Worm (Caenorhabditis elegans) whole organism, L4 larva: ENCODE data around the gene B0546.3.

Experiments used
- F10B5.3 ChIP-seq: sonication (generic microtip); optimal IDR thresholded peaks from 2 replicates; lab custom pipeline; 2016; ENCODE audit warnings: mild to moderate bottlenecking, missing genetic modification characterization, missing compliant biosample characterization
- F37D6.2 ChIP-seq: sonication (generic microtip); optimal IDR thresholded peaks from 2 replicates; lab custom pipeline; 2016; ENCODE audit warnings: mild to moderate bottlenecking, missing genetic modification characterization, missing compliant biosample characterization
- R02D3.7 ChIP-seq: fragments of 150-350 bp; sonication (generic microtip); optimal IDR thresholded peaks from 3 replicates; lab custom pipeline; 2014; ENCODE audit warnings: missing biosample characterization, missing genetic modification characterization
- T20F7.1 ChIP-seq: fragments of 200-800 bp; sonication (Bioruptor generic); optimal IDR thresholded peaks from 2 replicates; lab custom pipeline; 2018; ENCODE audit warnings: mild to moderate bottlenecking, missing genetic modification characterization, missing compliant biosample characterization
- Y105C5A.15 ChIP-seq: fragments of 200-800 bp; sonication (Bioruptor generic); IDR thresholded peaks from 2 replicates; pipeline ENCODE4 v1.3.6; 2022; ENCODE audit warnings: missing genetic modification characterization, missing compliant biosample characterization
- Y5F2A.4 ChIP-seq: fragments of 200-800 bp; sonication (Bioruptor generic); optimal IDR thresholded peaks from 2 replicates; lab custom pipeline; 2018; ENCODE audit warnings: mild to moderate bottlenecking, missing genetic modification characterization, missing compliant biosample characterization
- Y75B8A.6 ChIP-seq: fragments of 200-800 bp; sonication (Bioruptor generic); IDR thresholded peaks from 2 replicates; pipeline ENCODE4 v1.3.6; 2022; ENCODE audit warnings: missing genetic modification reagents, missing genetic modification characterization, missing compliant biosample characterization
- ZK546.5 ChIP-seq, 2 experiments: sonication (generic microtip); optimal IDR thresholded peaks; 2 replicates each; lab custom pipeline; 2017; ENCODE audit warnings: missing biosample characterization in 2 of 2, missing genetic modification characterization in 2 of 2
- aha-1 ChIP-seq: fragments of 150-350 bp; peaks from one replicate; lab custom pipeline; 2014; ENCODE audit warnings: missing biosample characterization, missing genetic modification characterization
- arid-1 ChIP-seq: fragments of 200-800 bp; sonication (Bioruptor generic); conservative IDR thresholded peaks from 2 replicates; pipeline ENCODE4 v1.3.6; 2022; ENCODE audit warnings: missing genetic modification reagents, missing genetic modification characterization, missing compliant biosample characterization
- ceh-32 ChIP-seq: sonication (generic microtip); optimal IDR thresholded peaks from 2 replicates; lab custom pipeline; 2016; ENCODE audit warnings: mild to moderate bottlenecking, missing genetic modification characterization, missing compliant biosample characterization; ENCODE audit not compliant: poor library complexity
- ceh-44 ChIP-seq: fragments of 200-800 bp; sonication (Bioruptor generic); IDR thresholded peaks from 2 replicates; pipeline ENCODE4 v1.3.6; 2022; ENCODE audit warnings: missing genetic modification reagents, missing genetic modification characterization, missing compliant biosample characterization
- ceh-62 ChIP-seq: sonication (generic microtip); optimal IDR thresholded peaks from 2 replicates; lab custom pipeline; 2017; ENCODE audit warnings: missing biosample characterization, missing genetic modification characterization
- ceh-82 ChIP-seq: sonication (generic microtip); optimal IDR thresholded peaks from 2 replicates; lab custom pipeline; 2017; ENCODE audit warnings: missing biosample characterization, missing genetic modification characterization
- cey-2 ChIP-seq: sonication (generic microtip); optimal IDR thresholded peaks from 3 replicates; lab custom pipeline; 2017; ENCODE audit warnings: missing genetic modification characterization, mild to moderate bottlenecking, missing compliant biosample characterization, antibody characterized with exemption, borderline replicate concordance; ENCODE audit not compliant: insufficient read depth
- daf-19 ChIP-seq: fragments of 200-800 bp; sonication (Bioruptor generic); conservative IDR thresholded peaks from 2 replicates; pipeline ENCODE4 v1.3.6; 2022; ENCODE audit warnings: missing genetic modification characterization, missing compliant biosample characterization
- dpl-1 ChIP-seq: fragments of 150-350 bp; optimal IDR thresholded peaks from 2 replicates; lab custom pipeline; 2014; ENCODE audit warnings: missing biosample characterization, missing genetic modification reagents, missing genetic modification characterization
- duxl-1 ChIP-seq: sonication (generic microtip); optimal IDR thresholded peaks from 2 replicates; lab custom pipeline; 2016; ENCODE audit warnings: mild to moderate bottlenecking, missing genetic modification characterization, moderate library complexity, missing compliant biosample characterization; ENCODE audit not compliant: poor library complexity
- dve-1 ChIP-seq: sonication (generic microtip); optimal IDR thresholded peaks from 2 replicates; lab custom pipeline; 2017; ENCODE audit warnings: antibody characterized with exemption, mild to moderate bottlenecking, missing genetic modification characterization, missing compliant biosample characterization; ENCODE audit not compliant: insufficient read depth
- egl-43 ChIP-seq: fragments of 200-800 bp; sonication (Bioruptor generic); IDR thresholded peaks from 2 replicates; pipeline ENCODE4 v1.3.6; 2022; ENCODE audit warnings: missing genetic modification reagents, missing genetic modification characterization, missing compliant biosample characterization
- hmg-1.1 ChIP-seq: fragments of 200-800 bp; sonication (Bioruptor generic); IDR thresholded peaks from 2 replicates; pipeline ENCODE4 v1.3.6; 2022; ENCODE audit warnings: missing genetic modification reagents, missing genetic modification characterization, missing compliant biosample characterization
- lin-1 ChIP-seq: fragments of 200-800 bp; sonication (Bioruptor generic); IDR thresholded peaks from 2 replicates; pipeline ENCODE4 v1.3.6; 2022; ENCODE audit warnings: missing genetic modification reagents, missing genetic modification characterization, missing compliant biosample characterization
- lin-29 ChIP-seq: fragments of 200-800 bp; sonication (Bioruptor generic); IDR thresholded peaks from 2 replicates; pipeline ENCODE4 v1.3.6; 2022; ENCODE audit warnings: missing genetic modification reagents, missing genetic modification characterization, missing compliant biosample characterization
- mdl-1 ChIP-seq, 2 experiments: fragments of 150-350 bp in 1 of 2; sonication (generic microtip) in 1 of 2; optimal IDR thresholded peaks; 2 replicates each; lab custom pipeline; 2014 to 2017; ENCODE audit warnings: missing biosample characterization in 2 of 2, missing genetic modification characterization in 2 of 2
- mdt-29 ChIP-seq: fragments of 200-800 bp; sonication (Bioruptor generic); IDR thresholded peaks from 2 replicates; pipeline ENCODE4 v1.3.6; 2022; ENCODE audit warnings: missing genetic modification reagents, missing genetic modification characterization, missing compliant biosample characterization
- mep-1 ChIP-seq: fragments of 150-350 bp; sonication (generic microtip); optimal IDR thresholded peaks from 3 replicates; lab custom pipeline; 2014; ENCODE audit warnings: missing biosample characterization, missing genetic modification characterization
- mes-2 ChIP-seq: sonication (generic microtip); optimal IDR thresholded peaks from 2 replicates; lab custom pipeline; 2016; ENCODE audit warnings: missing genotype, mild to moderate bottlenecking, missing genetic modification characterization, missing compliant biosample characterization; ENCODE audit not compliant: poor library complexity, severe bottlenecking
- mxl-3 ChIP-seq: fragments of 200-800 bp; sonication (Bioruptor generic); optimal IDR thresholded peaks from 2 replicates; lab custom pipeline; 2018; ENCODE audit warnings: mild to moderate bottlenecking, missing genetic modification characterization, missing compliant biosample characterization
- nhr-10 ChIP-seq: fragments of 150-350 bp; optimal IDR thresholded peaks from 2 replicates; lab custom pipeline; 2014; ENCODE audit warnings: missing biosample characterization, missing genetic modification characterization
- nhr-102 ChIP-seq: sonication (generic microtip); optimal IDR thresholded peaks from 2 replicates; lab custom pipeline; 2016; ENCODE audit warnings: mild to moderate bottlenecking, missing genetic modification characterization, moderate library complexity, missing compliant biosample characterization
- nhr-11 ChIP-seq: fragments of 150-350 bp; optimal IDR thresholded peaks from 2 replicates; lab custom pipeline; 2014; ENCODE audit warnings: missing biosample characterization, missing genetic modification characterization
- nhr-28 ChIP-seq: fragments of 150-350 bp; optimal IDR thresholded peaks from 2 replicates; lab custom pipeline; 2014; ENCODE audit warnings: missing biosample characterization, missing genetic modification characterization
- nhr-41 ChIP-seq: fragments of 200-800 bp; sonication (Bioruptor generic); IDR thresholded peaks from 2 replicates; pipeline ENCODE4 v1.3.6; 2022; ENCODE audit warnings: missing genetic modification reagents, missing genetic modification characterization, missing compliant biosample characterization
- nhr-76 ChIP-seq: fragments of 150-350 bp; optimal IDR thresholded peaks from 2 replicates; lab custom pipeline; 2014; ENCODE audit warnings: missing biosample characterization, missing genetic modification characterization
- pha-4 ChIP-seq, 2 experiments: fragments of 150-350 bp in 1 of 2; fragments of 200-800 bp in 1 of 2; sonication (Bioruptor generic) in 1 of 2; IDR thresholded peaks in 1 of 2; optimal IDR thresholded peaks in 1 of 2; 2 replicates each; pipeline versions ENCODE4 v1.3.6 to Lab custom; 2014 to 2022; ENCODE audit warnings: missing genetic modification characterization in 2 of 2, missing genetic modification reagents in 2 of 2, missing biosample characterization in 1 of 2, missing compliant biosample characterization in 1 of 2
- rbr-2 ChIP-seq: sonication (generic microtip); optimal IDR thresholded peaks from 2 replicates; lab custom pipeline; 2016; ENCODE audit warnings: missing genotype, missing genetic modification characterization, missing compliant biosample characterization
- saeg-2 ChIP-seq: fragments of 200-800 bp; sonication (Bioruptor generic); IDR thresholded peaks from 2 replicates; pipeline ENCODE4 v1.3.6; 2022; ENCODE audit warnings: missing genetic modification reagents, missing genetic modification characterization, missing compliant biosample characterization
- sdz-12 ChIP-seq: fragments of 200-800 bp; sonication (Bioruptor generic); optimal IDR thresholded peaks from 2 replicates; lab custom pipeline; 2018; ENCODE audit warnings: mild to moderate bottlenecking, missing genetic modification characterization, missing compliant biosample characterization
- set-16 ChIP-seq: fragments of 200-800 bp; sonication (Bioruptor generic); IDR thresholded peaks from 2 replicates; pipeline ENCODE4 v1.3.6; 2022; ENCODE audit warnings: missing genetic modification reagents, missing genetic modification characterization, missing compliant biosample characterization
- skn-1 ChIP-seq: fragments of 150-350 bp; optimal IDR thresholded peaks from 2 replicates; lab custom pipeline; 2014; ENCODE audit warnings: missing biosample characterization, missing genetic modification characterization
- spr-1 ChIP-seq: sonication (generic microtip); optimal IDR thresholded peaks from 2 replicates; lab custom pipeline; 2016; ENCODE audit warnings: mild to moderate bottlenecking, missing genetic modification characterization, missing compliant biosample characterization
- unc-39 ChIP-seq: sonication (generic microtip); optimal IDR thresholded peaks from 2 replicates; lab custom pipeline; 2017; ENCODE audit warnings: missing biosample characterization, missing genetic modification characterization
- unc-62 ChIP-seq, 3 experiments: fragments of 150-350 bp in 1 of 3; sonication (generic microtip); optimal IDR thresholded peaks in 2 of 3; peaks in 1 of 3; 1 replicate in 1 of 3; 2 replicates in 2 of 3; lab custom pipeline; 2014 to 2017; ENCODE audit warnings: missing biosample characterization in 3 of 3, missing genetic modification characterization in 3 of 3, missing genetic modification reagents in 3 of 3, missing genotype in 1 of 3
- vab-7 ChIP-seq: fragments of 200-800 bp; sonication (Bioruptor generic); IDR thresholded peaks from 2 replicates; pipeline ENCODE4 v1.3.6; 2022; ENCODE audit warnings: missing genetic modification reagents, missing genetic modification characterization, missing compliant biosample characterization
- zag-1 ChIP-seq: fragments of 150-350 bp; optimal IDR thresholded peaks from 2 replicates; lab custom pipeline; 2014; ENCODE audit warnings: missing biosample characterization, missing genetic modification characterization
- zfp-3 ChIP-seq: fragments of 200-800 bp; sonication (Bioruptor generic); conservative IDR thresholded peaks from 2 replicates; pipeline ENCODE4 v1.3.6; 2022; ENCODE audit warnings: missing genetic modification reagents, missing genetic modification characterization, missing compliant biosample characterization

The B0546.3 gene

DNA sequence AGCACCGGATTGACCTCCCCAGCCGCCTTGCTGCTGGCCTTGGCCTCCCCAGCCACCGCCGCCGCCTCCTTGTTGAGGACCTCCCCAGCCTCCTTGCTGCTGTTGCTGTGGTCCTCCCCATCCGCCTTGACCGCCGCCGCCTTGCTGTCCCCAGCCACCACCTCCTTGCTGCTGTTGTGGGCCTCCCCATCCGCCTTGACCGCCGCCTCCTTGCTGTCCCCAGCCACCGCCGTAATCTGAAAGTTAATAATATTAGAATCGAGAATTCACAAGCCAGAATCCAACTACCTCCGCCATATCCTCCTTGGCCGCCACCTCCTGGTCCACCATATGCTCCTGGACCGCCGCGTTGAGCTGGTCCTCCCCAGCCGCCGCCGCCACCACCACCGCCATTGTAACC is 45.4 kb downstream of the B0546.3 start:
- peak in 1 of 2 experiments; percentile 9 for TF ChIP-seq unc-62 (GFP tag; optimal IDR thresholded peaks at IDR 0.05 in 1 of 2; lab: Kevin White, UChicago)
- TF ChIP-seq unc-62 (tag; optimal IDR thresholded peaks at IDR 0.05; lab: Kevin White, UChicago), result no peak
- TF ChIP-seq egl-43 (GFP tag; lab: Robert Waterston, UW), result peak; percentile 61; the same call in 1 of the 2 replicates
- TF ChIP-seq duxl-1 (tag; lab: Kevin White, UChicago), result no peak
- no peak for TF ChIP-seq Y5F2A.4 (GFP tag; lab: Kevin White, UChicago)
- peak; percentile 99 for TF ChIP-seq set-16 (GFP tag; lab: Robert Waterston, UW)
- peak; percentile 24 for TF ChIP-seq aha-1
- TF ChIP-seq sdz-12 (GFP tag; lab: Kevin White, UChicago), result peak; percentile 26
- peak; percentile 75; the same call in 1 of the 2 replicates for TF ChIP-seq pha-4 (GFP tag; IDR thresholded peaks at IDR 0.05; lab: Robert Waterston, UW)
- no peak for TF ChIP-seq pha-4 (tag; optimal IDR thresholded peaks at IDR 0.05; lab: Kevin White, UChicago)

ce11 chrIV:3336585-3336984 is 46.1 kb downstream of the B0546.3 start, which contains the start of gene F42A6.6:
Gene F42A6.6 (minus strand): TSS chrIV:3336873.
- peak; percentile 87 for TF ChIP-seq pha-4 (GFP tag; IDR thresholded peaks at IDR 0.05; lab: Robert Waterston, UW)
- TF ChIP-seq pha-4 (tag; optimal IDR thresholded peaks at IDR 0.05; lab: Kevin White, UChicago), result no peak
- TF ChIP-seq Y75B8A.6 (GFP tag; lab: Robert Waterston, UW), result 0 out of 2 replicates have a peak, but pooled peaks have one; percentile 67
- TF ChIP-seq arid-1, result peak; percentile 91
- TF ChIP-seq zfp-3 (GFP tag; lab: Robert Waterston, UW), result peak; percentile 70; the same call in 1 of the 2 replicates
- no peak for TF ChIP-seq mxl-3 (GFP tag; lab: Kevin White, UChicago)
- TF ChIP-seq lin-29 (GFP tag; lab: Robert Waterston, UW), result no peak
- TF ChIP-seq lin-1 (GFP tag; lab: Robert Waterston, UW), result no peak; the same call in 1 of the 2 replicates
- peak; percentile 63; the same call in 1 of the 2 replicates for TF ChIP-seq saeg-2 (GFP tag; lab: Robert Waterston, UW)
- TF ChIP-seq nhr-102, result peak; percentile 62
- TF ChIP-seq hmg-1.1 (GFP tag; lab: Robert Waterston, UW), result no peak
- TF ChIP-seq rbr-2 (tag; lab: Kevin White, UChicago), result peak; percentile 33
- TF ChIP-seq nhr-11 (tag; lab: Kevin White, UChicago), result no peak
- 0 out of 2 replicates have a peak, but pooled peaks have one; percentile 35 for TF ChIP-seq mdt-29 (GFP tag; lab: Robert Waterston, UW)
- no peak for TF ChIP-seq unc-39 (tag; lab: Kevin White, UChicago)
- no peak for TF ChIP-seq sdz-12 (GFP tag; lab: Kevin White, UChicago)
- no peak for TF ChIP-seq nhr-28 (tag; lab: Kevin White, UChicago)
- TF ChIP-seq vab-7 (GFP tag; lab: Robert Waterston, UW), result peak; percentile 61; the same call in 1 of the 2 replicates
- TF ChIP-seq dve-1 (tag; lab: Kevin White, UChicago), result peak; percentile 34
- no peak for TF ChIP-seq daf-19 (GFP tag; lab: Robert Waterston, UW)
- TF ChIP-seq set-16 (GFP tag; lab: Robert Waterston, UW), result no peak; the same call in 1 of the 2 replicates
- no peak for TF ChIP-seq nhr-76 (tag; lab: Kevin White, UChicago)
- peak; percentile 48 for TF ChIP-seq mes-2 (tag; lab: Kevin White, UChicago)
- no peak for TF ChIP-seq zag-1 (tag; lab: Kevin White, UChicago)
- TF ChIP-seq Y105C5A.15 (GFP tag; lab: Robert Waterston, UW), result peak; percentile 60
- no peak for TF ChIP-seq ceh-44 (GFP tag; lab: Robert Waterston, UW)
- peak; percentile 80 for TF ChIP-seq aha-1
- TF ChIP-seq R02D3.7 (tag; lab: Kevin White, UChicago), result no peak
- TF ChIP-seq ceh-32, result no peak
- no peak for TF ChIP-seq dpl-1 (GFP tag; lab: Kevin White, UChicago)
- TF ChIP-seq mdl-1 (tag; optimal IDR thresholded peaks at IDR 0.05; lab: Kevin White, UChicago), result no peak
- no peak for TF ChIP-seq cey-2 (tag; lab: Kevin White, UChicago)
- no peak for TF ChIP-seq F37D6.2 (tag; lab: Kevin White, UChicago)
- TF ChIP-seq nhr-41, result no peak
- no peak for TF ChIP-seq ceh-82 (tag; lab: Kevin White, UChicago)
- TF ChIP-seq spr-1 (tag; lab: Kevin White, UChicago), result peak; percentile 69
- TF ChIP-seq F10B5.3 (tag; lab: Kevin White, UChicago), result no peak
- no peak for TF ChIP-seq ceh-62
- TF ChIP-seq nhr-10 (tag; lab: Kevin White, UChicago), result no peak
- no peak for TF ChIP-seq skn-1 (tag; lab: Kevin White, UChicago)
- TF ChIP-seq ZK546.5 (tag; optimal IDR thresholded peaks at IDR 0.05; lab: Kevin White, UChicago), result no peak
- no peak for TF ChIP-seq T20F7.1 (GFP tag; lab: Kevin White, UChicago)
- peak; percentile 40 for TF ChIP-seq mep-1
